Fruit fly (Drosophila melanogaster) whole organism, embryonic: ENCODE data around the gene dsf.

Experiments
- Bteb2 ChIP-seq: fragments of 200-800 bp; sonication (Bioruptor generic); optimal IDR thresholded peaks from 2 replicates; lab custom pipeline; 2016; ENCODE audit warnings: missing biosample characterization, missing genetic modification characterization
- CG11456 ChIP-seq: fragments of 200-800 bp; sonication (Bioruptor generic); IDR thresholded peaks from 3 replicates; pipeline ENCODE4 v1.3.6; 2022; ENCODE audit warnings: missing biosample characterization, missing genetic modification characterization
- CG12155 ChIP-seq: fragments of 200-800 bp; sonication (Bioruptor generic); optimal IDR thresholded peaks from 3 replicates; lab custom pipeline; 2016; ENCODE audit warnings: missing biosample characterization, missing genetic modification characterization
- CG6175 ChIP-seq: fragments of 200-800 bp; sonication (Bioruptor generic); IDR thresholded peaks from 3 replicates; pipeline ENCODE4 v1.3.6; 2022; ENCODE audit warnings: missing biosample characterization, missing genetic modification characterization
- CG6254 ChIP-seq: fragments of 200-800 bp; sonication (Bioruptor generic); optimal IDR thresholded peaks from 3 replicates; lab custom pipeline; 2017; ENCODE audit warnings: mild to moderate bottlenecking, missing biosample characterization, missing genetic modification reagents, missing genetic modification characterization
- CG9817 ChIP-seq: fragments of 200-800 bp; sonication (Bioruptor generic); optimal IDR thresholded peaks from 2 replicates; lab custom pipeline; 2018; ENCODE audit warnings: missing biosample characterization, mild to moderate bottlenecking, missing genetic modification characterization, moderate library complexity
- Hr39 ChIP-seq: fragments of >200 bp; optimal IDR thresholded peaks from 2 replicates; lab custom pipeline; 2017
- fru ChIP-seq: fragments of >200 bp; optimal IDR thresholded peaks from 2 replicates; lab custom pipeline; 2017
- psq ChIP-seq: fragments of 200-800 bp; sonication (Bioruptor generic); optimal IDR thresholded peaks from 2 replicates; lab custom pipeline; 2017; ENCODE audit warnings: missing biosample characterization, missing genetic modification characterization
- sug ChIP-seq: fragments of 200-800 bp; optimal IDR thresholded peaks from 2 replicates; lab custom pipeline; 2019; ENCODE audit warnings: missing biosample characterization, mild to moderate bottlenecking, missing genetic modification characterization, moderate library complexity
- trh ChIP-seq: fragments of 200-800 bp; sonication (Bioruptor generic); optimal IDR thresholded peaks from 2 replicates; lab custom pipeline; 2016; ENCODE audit warnings: missing biosample characterization, missing genetic modification characterization
- z ChIP-seq: fragments of 200-800 bp; sonication (Bioruptor generic); IDR thresholded peaks from 3 replicates; pipeline ENCODE4 v1.3.6; 2022; ENCODE audit warnings: missing biosample characterization, missing genetic modification characterization

DNA sequence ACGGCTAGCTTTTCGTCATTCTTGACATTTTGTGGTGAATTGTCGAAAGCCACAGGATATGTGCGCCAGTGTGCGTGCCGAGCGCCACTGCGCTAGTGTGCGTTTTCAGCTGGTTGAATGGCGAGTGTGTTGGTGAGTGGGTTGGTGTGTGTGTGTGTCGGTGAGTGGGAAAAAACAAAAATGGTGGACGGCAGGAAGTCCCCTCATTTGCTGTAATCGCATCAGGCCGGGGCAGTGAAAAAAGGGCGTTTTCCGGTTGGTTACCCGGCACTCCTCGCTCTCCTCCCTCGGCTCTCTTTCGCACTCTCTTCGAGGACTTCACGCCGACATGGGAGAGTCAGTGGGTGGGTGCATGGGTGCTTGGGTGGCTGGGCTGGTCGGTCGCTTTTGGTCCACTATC, 573 bp upstream of the dsf start:
- TF ChIP-seq CG6175 (GFP tag; lab: Robert Waterston, UW) (no peak), trh (GFP tag; lab: Kevin White, UChicago) (no peak), psq (no peak), fru (no peak), Hr39 (lab: Kevin White, UChicago) (no peak), sug (no peak), Bteb2 (GFP tag; lab: Kevin White, UChicago) (no peak), CG9817 (tag; lab: Kevin White, UChicago) (no peak), z (GFP tag; lab: Robert Waterston, UW) (no peak), CG12155 (GFP tag; lab: Kevin White, UChicago) (no peak), CG11456 (no peak), CG6254 (GFP tag; lab: Kevin White, UChicago) (no peak)
